Worm (Caenorhabditis elegans): ENCODE measurements around the gene C36B7.1.
A peak's percentile ranks its signal among the peaks of the same experiment; 100 is the strongest.

C36B7.1 gene

DNA sequence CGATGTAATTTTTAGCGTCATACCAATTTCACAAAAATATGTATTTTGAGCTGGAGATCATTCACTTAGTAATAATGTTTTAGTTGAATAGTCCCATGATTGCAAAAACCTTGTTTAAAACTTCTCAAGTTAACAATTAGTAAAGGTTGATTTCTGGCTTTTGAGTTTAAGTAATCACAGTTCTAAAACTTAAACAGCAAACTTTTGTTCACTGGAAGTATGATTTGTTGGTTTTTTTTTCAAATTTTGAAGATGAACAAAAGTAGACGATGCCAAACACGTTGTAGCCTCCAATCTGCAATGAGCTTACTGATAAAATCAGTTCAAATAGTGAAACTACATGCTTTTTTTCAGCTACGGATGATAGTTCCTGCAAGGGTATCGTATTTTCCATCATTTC is at the start of gene C36B7.1:
C36B7.1 (plus strand) TSS at position 301 of the 400 bp plus-strand sequence.
- TF ChIP-seq cog-1 (tag; optimal IDR thresholded peaks at IDR 0.05), result no peak

- TF ChIP-seq ztf-29 (GFP tag; IDR thresholded peaks at IDR 0.05) (no peak), ztf-23 (GFP tag; IDR thresholded peaks at IDR 0.05) (no peak), med-1 (GFP tag; optimal IDR thresholded peaks at IDR 0.05; ENCODE audit: insufficient read depth) (no peak), klf-2 (GFP tag; conservative IDR thresholded peaks at IDR 0.05) (no peak), T22C8.4 (GFP tag; IDR thresholded peaks at IDR 0.05) (no peak), tab-1 (GFP tag; IDR thresholded peaks at IDR 0.05) (no peak), flt-1 (GFP tag; IDR thresholded peaks at IDR 0.05) (no peak), ref-1 (GFP tag; conservative IDR thresholded peaks at IDR 0.05) (no peak), cog-1 (tag; optimal IDR thresholded peaks at IDR 0.05) (no peak)
Observed at ce11 chrX:7063236-7063635, 49.5 kb upstream of the C36B7.1 start, which contains the start of gene B0403.3. Gene B0403.3 (minus strand): TSS chrX:7063336.

- no peak for TF ChIP-seq ref-1 (GFP tag; conservative IDR thresholded peaks at IDR 0.05)
- no peak for TF ChIP-seq flt-1 (GFP tag; IDR thresholded peaks at IDR 0.05)
Observed at ce11 chrX:7066003-7066402, 46.7 kb upstream of the C36B7.1 start.

ce11 chrX:7067250-7067958 is 45.3 kb upstream of the C36B7.1 start:
- TF ChIP-seq ztf-23 (GFP tag; IDR thresholded peaks at IDR 0.05) (no peak), flt-1 (GFP tag; IDR thresholded peaks at IDR 0.05) (0 out of 2 replicates have a peak, but pooled peaks have one; percentile 10)

DNA sequence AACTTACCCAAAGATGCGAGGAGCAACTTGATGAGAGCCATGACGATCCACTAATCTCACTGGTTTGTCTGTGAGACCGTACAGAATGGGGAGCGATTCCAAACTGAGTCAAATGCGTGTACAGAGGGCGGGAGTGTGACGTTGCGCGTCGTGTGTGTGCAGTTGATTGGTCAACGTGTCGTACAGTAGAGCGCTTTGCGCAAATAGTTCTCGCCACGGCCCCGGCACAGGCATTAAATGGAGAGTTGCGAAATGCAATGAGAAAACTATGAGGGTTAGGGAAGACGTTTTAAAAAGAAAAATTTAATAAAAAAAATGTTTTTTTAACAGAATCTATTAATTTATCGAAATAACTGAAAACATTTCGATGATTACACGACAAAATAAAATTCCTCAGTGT is 44.3 kb upstream of the C36B7.1 start, which contains the start of gene pdi-6:
pdi-6 (minus strand) TSS at position 164 of the 400 bp plus-strand sequence.
- no peak for TF ChIP-seq ref-1 (GFP tag; conservative IDR thresholded peaks at IDR 0.05)
- no peak for TF ChIP-seq med-1 (GFP tag; optimal IDR thresholded peaks at IDR 0.05; ENCODE audit: insufficient read depth)
- peak; percentile 77 for TF ChIP-seq ztf-23 (GFP tag; IDR thresholded peaks at IDR 0.05)
- TF ChIP-seq flt-1 (GFP tag; IDR thresholded peaks at IDR 0.05), result peak; percentile 60
- TF ChIP-seq tab-1 (GFP tag; IDR thresholded peaks at IDR 0.05), result no peak
- TF ChIP-seq T22C8.4 (GFP tag; IDR thresholded peaks at IDR 0.05), result no peak
- TF ChIP-seq klf-2 (GFP tag; conservative IDR thresholded peaks at IDR 0.05), result peak; percentile 54; the same call in 1 of the 2 replicates
- no peak for TF ChIP-seq ztf-29 (GFP tag; IDR thresholded peaks at IDR 0.05)
- peak; percentile 54 for TF ChIP-seq cog-1 (tag; optimal IDR thresholded peaks at IDR 0.05)

- TF ChIP-seq klf-2 (GFP tag; conservative IDR thresholded peaks at IDR 0.05) (no peak), ztf-29 (GFP tag; IDR thresholded peaks at IDR 0.05) (no peak), med-1 (GFP tag; optimal IDR thresholded peaks at IDR 0.05; ENCODE audit: insufficient read depth) (no peak), T22C8.4 (GFP tag; IDR thresholded peaks at IDR 0.05) (no peak), ztf-23 (GFP tag; IDR thresholded peaks at IDR 0.05) (no peak), tab-1 (GFP tag; IDR thresholded peaks at IDR 0.05) (no peak), cog-1 (tag; optimal IDR thresholded peaks at IDR 0.05) (no peak)
Observed at ce11 chrX:7075250-7075649, 37.4 kb upstream of the C36B7.1 start, which contains the start of gene B0403.6. Gene B0403.6 (minus strand): TSS chrX:7075350.

- TF ChIP-seq ztf-29 (GFP tag; IDR thresholded peaks at IDR 0.05) (no peak), flt-1 (GFP tag; IDR thresholded peaks at IDR 0.05) (no peak), cog-1 (tag; optimal IDR thresholded peaks at IDR 0.05) (no peak), ref-1 (GFP tag; conservative IDR thresholded peaks at IDR 0.05) (no peak), tab-1 (GFP tag; IDR thresholded peaks at IDR 0.05) (no peak), T22C8.4 (GFP tag; IDR thresholded peaks at IDR 0.05) (no peak), klf-2 (GFP tag; conservative IDR thresholded peaks at IDR 0.05) (no peak), med-1 (GFP tag; optimal IDR thresholded peaks at IDR 0.05; ENCODE audit: insufficient read depth) (no peak), ztf-23 (GFP tag; IDR thresholded peaks at IDR 0.05) (no peak)
Observed at ce11 chrX:7076485-7076884, 36.2 kb upstream of the C36B7.1 start.

DNA sequence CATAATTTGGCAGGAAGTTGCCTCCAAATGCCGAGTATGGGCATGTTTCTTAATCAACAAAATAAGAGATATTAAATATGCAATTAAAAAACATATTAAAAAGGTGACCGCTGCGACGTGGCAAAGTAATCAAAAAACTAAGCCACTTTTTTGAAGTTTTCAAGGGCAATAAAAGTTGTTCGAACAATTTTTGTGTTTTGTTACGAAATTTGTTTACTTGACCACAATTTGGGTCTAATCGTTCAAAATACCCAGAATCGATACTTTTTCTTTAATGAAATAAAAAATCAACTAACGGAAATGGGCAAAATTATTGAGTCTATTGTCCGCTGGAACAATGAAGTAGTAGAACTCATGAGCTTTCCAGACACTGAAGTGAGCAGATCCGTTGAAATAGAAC is 27.6 kb upstream of the C36B7.1 start, which contains the start of gene Y1B5A.1:
Y1B5A.1 (plus strand) TSS at position 301 of the 400 bp plus-strand sequence.
- TF ChIP-seq T22C8.4 (GFP tag; IDR thresholded peaks at IDR 0.05) (no peak), flt-1 (GFP tag; IDR thresholded peaks at IDR 0.05) (no peak)

- no peak for TF ChIP-seq ztf-29 (GFP tag; IDR thresholded peaks at IDR 0.05)
- no peak for TF ChIP-seq ztf-23 (GFP tag; IDR thresholded peaks at IDR 0.05)
- no peak for TF ChIP-seq flt-1 (GFP tag; IDR thresholded peaks at IDR 0.05)
- no peak for TF ChIP-seq ref-1 (GFP tag; conservative IDR thresholded peaks at IDR 0.05)
- TF ChIP-seq tab-1 (GFP tag; IDR thresholded peaks at IDR 0.05), result no peak
- no peak for TF ChIP-seq klf-2 (GFP tag; conservative IDR thresholded peaks at IDR 0.05)
- TF ChIP-seq T22C8.4 (GFP tag; IDR thresholded peaks at IDR 0.05), result no peak
- no peak for TF ChIP-seq cog-1 (tag; optimal IDR thresholded peaks at IDR 0.05)
- TF ChIP-seq med-1 (GFP tag; optimal IDR thresholded peaks at IDR 0.05; ENCODE audit: insufficient read depth), result no peak
Observed at ce11 chrX:7085912-7086311, 26.8 kb upstream of the C36B7.1 start, which contains the start of gene C36B7.4. Gene C36B7.4 (minus strand): TSS chrX:7086012.

ce11 chrX:7096349-7096748 is 16.3 kb upstream of the C36B7.1 start, which contains the start of gene C36B7.5:
Gene C36B7.5 (minus strand): TSS chrX:7096449.
- TF ChIP-seq ztf-23 (GFP tag; IDR thresholded peaks at IDR 0.05) (no peak), tab-1 (GFP tag; IDR thresholded peaks at IDR 0.05) (no peak), flt-1 (GFP tag; IDR thresholded peaks at IDR 0.05) (no peak), cog-1 (tag; optimal IDR thresholded peaks at IDR 0.05) (no peak), med-1 (GFP tag; optimal IDR thresholded peaks at IDR 0.05; ENCODE audit: insufficient read depth) (no peak), klf-2 (GFP tag; conservative IDR thresholded peaks at IDR 0.05) (no peak), ref-1 (GFP tag; conservative IDR thresholded peaks at IDR 0.05) (no peak), T22C8.4 (GFP tag; IDR thresholded peaks at IDR 0.05) (no peak), ztf-29 (GFP tag; IDR thresholded peaks at IDR 0.05) (no peak)
